Worm (Caenorhabditis elegans): ENCODE results near the gene ZK418.10.

ZK418.10 gene

DNA sequence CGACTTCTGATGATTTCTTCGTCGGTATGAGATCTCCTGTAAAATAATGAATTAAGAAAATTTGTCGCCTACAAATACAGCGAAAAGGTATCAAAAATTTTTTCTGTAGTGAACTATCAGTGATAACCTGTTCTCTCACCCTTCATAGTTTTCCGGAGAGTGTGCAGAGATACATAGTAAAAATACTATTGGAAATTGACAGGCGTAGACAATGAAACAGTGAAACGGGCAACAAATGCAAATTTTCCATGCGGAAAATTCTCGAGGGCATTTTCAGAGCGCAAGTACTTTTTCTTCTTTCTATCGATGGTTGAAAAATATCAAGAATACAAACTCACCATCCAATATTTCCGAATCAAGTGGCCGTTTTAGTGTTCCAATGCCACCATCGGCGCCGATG, 3.3 kb downstream of the ZK418.10 start:
- TF ChIP-seq lin-35 (GFP tag; optimal IDR thresholded peaks at IDR 0.05) (peak in 1 of 2 experiments; percentile 32), efl-1 (optimal IDR thresholded peaks at IDR 0.05) (peak in 1 of 2 experiments; percentile 13), efl-1 (GFP tag; optimal IDR thresholded peaks at IDR 0.05 in 1 of 2) (peak in 1 of 2 experiments; percentile 91), skn-1 (tag; optimal IDR thresholded peaks at IDR 0.05) (no peak)

DNA sequence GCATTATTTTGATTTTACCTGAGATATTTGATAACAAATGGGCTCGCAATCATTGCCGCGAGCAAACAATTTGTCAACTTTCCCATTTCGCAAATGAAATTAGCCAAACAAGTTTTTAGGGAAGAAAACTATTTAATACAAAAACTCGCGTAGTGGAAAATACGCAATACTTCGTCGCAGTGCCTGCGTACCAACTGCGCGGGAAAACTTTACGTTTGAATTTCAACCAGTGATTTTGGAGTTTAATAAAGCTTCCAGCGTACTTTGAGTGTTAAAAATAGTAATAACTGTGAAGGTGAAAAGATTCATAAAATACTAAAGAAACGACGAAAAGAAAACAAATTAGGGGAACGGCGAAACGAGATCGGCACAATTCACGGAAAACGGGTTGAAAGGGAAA, 5.6 kb downstream of the ZK418.10 start, which contains the start of gene tofu-7:
Gene tofu-7, minus strand, starts transcription at position 111 of the 400 bp plus-strand sequence.
- TF ChIP-seq ceh-8 (GFP tag; optimal IDR thresholded peaks at IDR 0.05) (no peak), efl-1 (optimal IDR thresholded peaks at IDR 0.05) (peak; percentile 10 to 91), efl-1 (GFP tag; optimal IDR thresholded peaks at IDR 0.05 in 1 of 2) (peak in 1 of 2 experiments; percentile 12), dpl-1 (GFP tag; optimal IDR thresholded peaks at IDR 0.05) (peak in 1 of 3 experiments; percentile 44), unc-130 (tag; optimal IDR thresholded peaks at IDR 0.05) (no peak), dsc-1 (tag; optimal IDR thresholded peaks at IDR 0.05) (no peak), isw-1 (GFP tag; IDR thresholded peaks at IDR 0.05) (no peak), tbx-2 (tag; optimal IDR thresholded peaks at IDR 0.05) (no peak), nhr-90 (tag; optimal IDR thresholded peaks at IDR 0.05; ENCODE audit: poor library complexity) (no peak), nhr-20 (tag; optimal IDR thresholded peaks at IDR 0.05) (no peak), nhr-12 (tag; optimal IDR thresholded peaks at IDR 0.05) (no peak), egl-27 (tag; optimal IDR thresholded peaks at IDR 0.05) (no peak), irx-1 (tag; optimal IDR thresholded peaks at IDR 0.05) (no peak)

DNA sequence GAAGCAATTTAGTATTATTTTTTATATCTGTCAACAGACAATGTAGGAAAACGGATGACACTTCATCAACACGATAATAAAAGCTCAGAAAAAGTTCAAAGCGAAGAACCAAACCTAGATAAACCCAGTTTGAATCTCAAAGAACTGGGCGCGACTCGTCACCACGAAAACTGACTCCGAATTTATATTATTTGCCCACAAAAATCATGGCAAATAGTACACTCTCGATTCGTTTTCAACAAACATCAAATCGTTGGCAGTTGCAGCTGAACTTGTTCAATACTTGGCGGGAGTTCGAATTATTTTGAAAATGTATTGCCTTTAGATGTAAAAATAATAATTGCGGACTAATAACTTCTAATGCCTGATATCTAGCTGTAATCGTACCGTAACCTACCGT, 7.4 kb downstream of the ZK418.10 start:
- TF ChIP-seq pax-3 (tag; optimal IDR thresholded peaks at IDR 0.05): no peak
- no peak for TF ChIP-seq F16B12.6 (tag; optimal IDR thresholded peaks at IDR 0.05)
- no peak for TF ChIP-seq nhr-71 (tag; optimal IDR thresholded peaks at IDR 0.05)
- TF ChIP-seq efl-1 (optimal IDR thresholded peaks at IDR 0.05): peak in 1 of 2 experiments; percentile 42
- peak; percentile 9 to 93 for TF ChIP-seq efl-1 (GFP tag; optimal IDR thresholded peaks at IDR 0.05 in 1 of 2)
- no peak for TF ChIP-seq tlp-1 (tag; optimal IDR thresholded peaks at IDR 0.05)
- TF ChIP-seq nhr-90 (tag; optimal IDR thresholded peaks at IDR 0.05; ENCODE audit: poor library complexity): no peak
- TF ChIP-seq snpc-4 (tag; optimal IDR thresholded peaks at IDR 0.05): no peak
- no peak for TF ChIP-seq rnt-1 (tag; optimal IDR thresholded peaks at IDR 0.05)
- peak in 1 of 3 experiments; percentile 19 for TF ChIP-seq dpl-1 (GFP tag; optimal IDR thresholded peaks at IDR 0.05)
- TF ChIP-seq mep-1 (tag; optimal IDR thresholded peaks at IDR 0.05): no peak

DNA sequence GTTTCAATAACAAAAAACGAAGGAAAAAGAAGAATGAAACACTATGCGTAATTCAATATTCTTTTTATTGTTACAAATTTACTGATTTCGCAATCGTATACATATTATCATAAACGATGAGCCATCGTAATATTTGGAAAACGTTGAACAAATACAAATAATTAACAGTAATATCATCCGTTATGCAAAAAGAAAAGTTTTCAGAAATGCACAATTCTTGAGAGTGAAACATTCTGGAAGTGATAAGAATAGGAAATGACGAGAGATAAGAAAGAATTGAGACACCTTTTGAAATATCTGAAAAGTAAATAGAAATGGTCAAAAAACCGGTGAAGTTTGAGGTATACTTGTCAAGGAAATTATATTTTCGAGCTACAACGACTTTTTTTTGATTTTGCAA, 9.0 kb downstream of the ZK418.10 start:
- TF ChIP-seq elt-2 (tag; optimal IDR thresholded peaks at IDR 0.05) (peak; percentile 41), lin-35 (GFP tag; optimal IDR thresholded peaks at IDR 0.05) (peak in 1 of 2 experiments; percentile 8), zag-1 (tag; optimal IDR thresholded peaks at IDR 0.05) (no peak), lin-14 (GFP tag; optimal IDR thresholded peaks at IDR 0.05) (no peak), xbp-1 (tag; optimal IDR thresholded peaks at IDR 0.05) (no peak), C34B4.2 (tag; optimal IDR thresholded peaks at IDR 0.05) (no peak), mab-9 (GFP tag; IDR thresholded peaks at IDR 0.05) (no peak), grh-1 (GFP tag; IDR thresholded peaks at IDR 0.05) (no peak), lin-15B (tag; optimal IDR thresholded peaks at IDR 0.05) (no peak), ztf-4 (tag; optimal IDR thresholded peaks at IDR 0.05) (no peak), mep-1 (tag; optimal IDR thresholded peaks at IDR 0.05) (no peak), fkh-8 (tag; optimal IDR thresholded peaks at IDR 0.05) (no peak), ces-1 (GFP tag; optimal IDR thresholded peaks at IDR 0.05) (no peak), C16A3.4 (tag; optimal IDR thresholded peaks at IDR 0.05) (no peak)

DNA sequence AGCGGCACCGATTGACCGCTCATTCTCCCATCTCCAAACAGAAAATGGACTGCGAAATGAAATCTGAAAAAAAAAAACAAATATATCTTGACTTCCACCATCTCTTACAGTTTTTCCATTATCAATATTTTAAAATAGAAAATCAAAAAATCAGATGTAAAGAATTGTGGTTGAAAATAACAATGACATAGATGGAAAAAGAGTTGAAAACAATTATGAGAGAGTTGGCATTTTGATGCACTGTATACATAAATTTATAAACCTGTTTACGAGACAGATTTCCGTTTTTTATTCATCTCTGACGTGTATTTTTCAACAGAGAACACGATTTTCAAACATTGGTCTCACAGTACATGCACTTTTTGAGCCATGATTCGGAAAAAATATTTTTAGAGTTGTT, 9.8 kb downstream of the ZK418.10 start, which contains the start of gene ZK418.7:
Gene ZK418.7, minus strand, starts transcription at position 101 of the 400 bp plus-strand sequence.
- TF ChIP-seq unc-62 (GFP tag; optimal IDR thresholded peaks at IDR 0.05) (no peak), unc-130 (tag; optimal IDR thresholded peaks at IDR 0.05) (no peak), ceh-90 (tag; optimal IDR thresholded peaks at IDR 0.05) (no peak), zag-1 (tag; optimal IDR thresholded peaks at IDR 0.05) (no peak), nhr-71 (tag; optimal IDR thresholded peaks at IDR 0.05) (no peak), C16A3.4 (tag; optimal IDR thresholded peaks at IDR 0.05) (no peak), Y116A8C.19 (tag; optimal IDR thresholded peaks at IDR 0.05; ENCODE audit: borderline replicate concordance) (no peak), unc-86 (tag; optimal IDR thresholded peaks at IDR 0.05) (no peak), ceh-63 (GFP tag; optimal IDR thresholded peaks at IDR 0.05) (no peak), unc-98 (GFP tag; IDR thresholded peaks at IDR 0.05) (no peak), mdl-1 (tag; optimal IDR thresholded peaks at IDR 0.05) (no peak), nhr-47 (tag; optimal IDR thresholded peaks at IDR 0.05) (no peak), rnt-1 (tag; optimal IDR thresholded peaks at IDR 0.05) (no peak), alr-1 (tag; optimal IDR thresholded peaks at IDR 0.05; ENCODE audit: borderline replicate concordance) (no peak), pqm-1 (tag; optimal IDR thresholded peaks at IDR 0.05) (no peak), nhr-90 (tag; optimal IDR thresholded peaks at IDR 0.05; ENCODE audit: poor library complexity) (no peak)
